Worm (Caenorhabditis elegans) whole organism, L1 larva: ENCODE data around the gene B0281.5.

Experiments used
- ceh-82 ChIP-seq, 3 experiments: fragments of 150-350 bp in 1 of 3; sonication (generic microtip) in 2 of 3; optimal IDR thresholded peaks; 2 replicates each; lab custom pipeline; 2014 to 2017; ENCODE audit warnings: missing biosample characterization in 3 of 3, missing genetic modification characterization in 3 of 3
- lin-39 ChIP-seq: fragments of 150-350 bp; optimal IDR thresholded peaks from 2 replicates; lab custom pipeline; 2014; ENCODE audit warnings: missing biosample characterization, missing genetic modification reagents, missing genetic modification characterization
- nhr-84 ChIP-seq: sonication (generic microtip); optimal IDR thresholded peaks from 2 replicates; lab custom pipeline; 2017; ENCODE audit warnings: missing biosample characterization, missing genetic modification characterization
- unc-30 ChIP-seq: sonication (generic microtip); optimal IDR thresholded peaks from 2 replicates; lab custom pipeline; 2017; ENCODE audit warnings: missing biosample characterization, missing genetic modification characterization
- zag-1 ChIP-seq: fragments of 150-350 bp; optimal IDR thresholded peaks from 2 replicates; lab custom pipeline; 2014; ENCODE audit warnings: missing biosample characterization, missing genetic modification characterization

ce11 chrII:2324956-2325355 lies 24.2 kb upstream of the B0281.5 start, which contains the start of gene ZK1240.11:
- no peak for TF ChIP-seq zag-1
- TF ChIP-seq ceh-82 (tag; optimal IDR thresholded peaks at IDR 0.05; lab: Kevin White, UChicago): no peak
- TF ChIP-seq unc-30 (tag; lab: Kevin White, UChicago): no peak
- no peak for TF ChIP-seq nhr-84 (tag; lab: Kevin White, UChicago)
- no peak for TF ChIP-seq lin-39 (tag; lab: Kevin White, UChicago)
